Fruit fly (Drosophila melanogaster) whole organism, embryonic: ENCODE results near the gene mRpL12.

Experiments
- Ada2b ChIP-seq: fragments of 200-800 bp; sonication (Bioruptor generic); IDR thresholded peaks from 2 replicates; pipeline ENCODE4 v1.3.6; 2022; ENCODE audit warnings: missing biosample characterization, missing genetic modification characterization
- Aef1 ChIP-seq: fragments of 200-800 bp; sonication (Bioruptor generic); IDR thresholded peaks from 3 replicates; pipeline ENCODE4 v1.3.6; 2022; ENCODE audit warnings: missing biosample characterization, missing genetic modification characterization
- Blimp-1 ChIP-seq: fragments of 200-800 bp; sonication (Bioruptor generic); optimal IDR thresholded peaks from 3 replicates; lab custom pipeline; 2018; ENCODE audit warnings: missing biosample characterization, missing genetic modification characterization, mild to moderate bottlenecking, moderate library complexity, missing genetic modification reagents
- CG10209 ChIP-seq: fragments of 200-800 bp; sonication (Bioruptor generic); optimal IDR thresholded peaks from 3 replicates; lab custom pipeline; 2017; ENCODE audit warnings: missing biosample characterization, mild to moderate bottlenecking, missing genetic modification characterization, missing genetic modification reagents
- CG10267 ChIP-seq: fragments of 200-800 bp; sonication (Bioruptor generic); optimal IDR thresholded peaks from 2 replicates; lab custom pipeline; 2018; ENCODE audit warnings: missing biosample characterization, mild to moderate bottlenecking, missing genetic modification characterization, moderate library complexity
- CG11456 ChIP-seq: fragments of 200-800 bp; sonication (Bioruptor generic); IDR thresholded peaks from 3 replicates; pipeline ENCODE4 v1.3.6; 2022; ENCODE audit warnings: missing biosample characterization, missing genetic modification characterization
- CG12155 ChIP-seq: fragments of 200-800 bp; sonication (Bioruptor generic); optimal IDR thresholded peaks from 3 replicates; lab custom pipeline; 2016; ENCODE audit warnings: missing biosample characterization, missing genetic modification characterization
- CG14014 ChIP-seq: fragments of 200-800 bp; sonication (Bioruptor generic); IDR thresholded peaks from 2 replicates; pipeline ENCODE4 v1.3.6; 2022; ENCODE audit warnings: missing biosample characterization, missing genetic modification characterization
- CG14710 ChIP-seq: fragments of 200-800 bp; sonication (Bioruptor generic); optimal IDR thresholded peaks from 3 replicates; lab custom pipeline; 2019; ENCODE audit warnings: missing biosample characterization, mild to moderate bottlenecking, missing genetic modification characterization, moderate library complexity
- CG15073 ChIP-seq: fragments of 200-800 bp; sonication (Bioruptor generic); optimal IDR thresholded peaks from 2 replicates; lab custom pipeline; 2016; ENCODE audit warnings: missing biosample characterization, missing genetic modification characterization
- CG17328 ChIP-seq: fragments of 200-800 bp; sonication (Bioruptor generic); IDR thresholded peaks from 2 replicates; pipeline ENCODE4 v1.3.6; 2022; ENCODE audit warnings: missing biosample characterization, missing genetic modification characterization
- CG17612 ChIP-seq: fragments of 200-800 bp; sonication (Bioruptor generic); IDR thresholded peaks from 2 replicates; pipeline ENCODE4 v1.3.6; 2022; ENCODE audit warnings: missing biosample characterization, missing genetic modification characterization
- CG2712 ChIP-seq: fragments of 200-800 bp; optimal IDR thresholded peaks from 3 replicates; lab custom pipeline; 2019; ENCODE audit warnings: missing biosample characterization, mild to moderate bottlenecking, missing genetic modification characterization, moderate library complexity
- CG2889 ChIP-seq: fragments of 200-800 bp; sonication (Bioruptor generic); IDR thresholded peaks from 3 replicates; pipeline ENCODE4 v1.3.6; 2022; ENCODE audit warnings: missing biosample characterization, missing genetic modification characterization
- CG30403 ChIP-seq: fragments of 200-800 bp; sonication (Bioruptor generic); optimal IDR thresholded peaks from 3 replicates; lab custom pipeline; 2016; ENCODE audit warnings: missing biosample characterization, missing genetic modification characterization
- CG3065 ChIP-seq: fragments of 200-800 bp; sonication (Bioruptor generic); optimal IDR thresholded peaks from 2 replicates; lab custom pipeline; 2016; ENCODE audit warnings: missing biosample characterization, missing genetic modification characterization
- CG33213 ChIP-seq: fragments of 200-800 bp; sonication (Bioruptor generic); optimal IDR thresholded peaks from 3 replicates; lab custom pipeline; 2016; ENCODE audit warnings: missing biosample characterization, missing genetic modification characterization
- CG3726 ChIP-seq: fragments of 200-800 bp; sonication (Bioruptor generic); IDR thresholded peaks from 3 replicates; pipeline ENCODE4, ENCODE4 v1.3.6; 2022; ENCODE audit warnings: missing biosample characterization, missing genetic modification characterization
- CG4282 ChIP-seq: fragments of 200-800 bp; sonication (Bioruptor generic); optimal IDR thresholded peaks from 2 replicates; lab custom pipeline; 2016; ENCODE audit warnings: missing biosample characterization, missing genetic modification characterization
- CG4328 ChIP-seq: fragments of 200-800 bp; sonication (Bioruptor generic); optimal IDR thresholded peaks from 3 replicates; lab custom pipeline; 2017; ENCODE audit warnings: missing biosample characterization, missing genetic modification reagents, missing genetic modification characterization
- CG7556 ChIP-seq: fragments of 200-800 bp; sonication (Bioruptor generic); optimal IDR thresholded peaks from 2 replicates; lab custom pipeline; 2017; ENCODE audit warnings: missing biosample characterization, mild to moderate bottlenecking, missing genetic modification characterization
- CG7745 ChIP-seq: fragments of 200-800 bp; sonication (Bioruptor generic); optimal IDR thresholded peaks from 2 replicates; lab custom pipeline; 2018; ENCODE audit warnings: missing biosample characterization, mild to moderate bottlenecking, missing genetic modification characterization, moderate library complexity
- CHES-1-like ChIP-seq: fragments of 200-800 bp; sonication (Bioruptor generic); optimal IDR thresholded peaks from 2 replicates; lab custom pipeline; 2016; ENCODE audit warnings: missing biosample characterization, missing genetic modification characterization
- Elba2 ChIP-seq: fragments of 200-800 bp; sonication (Bioruptor generic); optimal IDR thresholded peaks from 3 replicates; lab custom pipeline; 2016; ENCODE audit warnings: missing biosample characterization, missing genetic modification characterization
- Hand ChIP-seq: fragments of 200-800 bp; sonication (Bioruptor generic); optimal IDR thresholded peaks from 2 replicates; lab custom pipeline; 2017; ENCODE audit warnings: mild to moderate bottlenecking, missing biosample characterization, missing genetic modification reagents, missing genetic modification characterization
- Jarid2 ChIP-seq: fragments of 200-800 bp; sonication (Bioruptor generic); optimal IDR thresholded peaks from 3 replicates; lab custom pipeline; 2017; ENCODE audit warnings: mild to moderate bottlenecking, missing biosample characterization, missing genetic modification reagents, missing genetic modification characterization
- Mes4 ChIP-seq: fragments of 200-800 bp; sonication (Bioruptor generic); optimal IDR thresholded peaks from 2 replicates; lab custom pipeline; 2016; ENCODE audit warnings: missing biosample characterization, missing genetic modification characterization
- NfI ChIP-seq: fragments of 200-800 bp; sonication (Bioruptor generic); optimal IDR thresholded peaks from 3 replicates; lab custom pipeline; 2018; ENCODE audit warnings: missing biosample characterization, mild to moderate bottlenecking, missing genetic modification characterization, moderate library complexity
- PHDP ChIP-seq: fragments of 200-800 bp; sonication (Bioruptor generic); optimal IDR thresholded peaks from 3 replicates; lab custom pipeline; 2018; ENCODE audit warnings: missing biosample characterization, mild to moderate bottlenecking, missing genetic modification characterization, moderate library complexity
- Six4 ChIP-seq: fragments of 200-800 bp; sonication (Bioruptor generic); optimal IDR thresholded peaks from 2 replicates; lab custom pipeline; 2016; ENCODE audit warnings: missing biosample characterization, missing genetic modification characterization
- Spps ChIP-seq: fragments of 200-800 bp; sonication (Bioruptor generic); optimal IDR thresholded peaks from 2 replicates; lab custom pipeline; 2018; ENCODE audit warnings: missing biosample characterization, mild to moderate bottlenecking, missing genetic modification characterization
- Vsx1 ChIP-seq: fragments of 200-800 bp; sonication (Bioruptor generic); optimal IDR thresholded peaks from 2 replicates; lab custom pipeline; 2017; ENCODE audit warnings: missing biosample characterization, mild to moderate bottlenecking, missing genetic modification characterization, missing genetic modification reagents
- al ChIP-seq: fragments of 200-800 bp; sonication (Bioruptor generic); IDR thresholded peaks from 2 replicates; pipeline ENCODE4 v1.3.6; 2022; ENCODE audit warnings: missing biosample characterization, missing genetic modification characterization
- az2 ChIP-seq: fragments of 200-800 bp; sonication (Bioruptor generic); optimal IDR thresholded peaks from 3 replicates; lab custom pipeline; 2016; ENCODE audit warnings: missing biosample characterization, missing genetic modification characterization
- bowl ChIP-seq: fragments of 200-800 bp; sonication (Bioruptor generic); IDR thresholded peaks from 2 replicates; pipeline ENCODE4 v1.3.6; 2022; ENCODE audit warnings: missing biosample characterization, missing genetic modification characterization
- dm ChIP-seq: fragments of 200-800 bp; sonication (Bioruptor generic); optimal IDR thresholded peaks from 3 replicates; lab custom pipeline; 2016; ENCODE audit warnings: missing biosample characterization, missing genetic modification characterization
- fd64A ChIP-seq: fragments of 200-800 bp; sonication (Bioruptor generic); optimal IDR thresholded peaks from 3 replicates; lab custom pipeline; 2018; ENCODE audit warnings: missing biosample characterization, mild to moderate bottlenecking, missing genetic modification characterization
- gcm ChIP-seq: fragments of 200-800 bp; sonication (Bioruptor generic); optimal IDR thresholded peaks from 2 replicates; lab custom pipeline; 2019; ENCODE audit warnings: missing biosample characterization, mild to moderate bottlenecking, missing genetic modification characterization, moderate library complexity
- gcm2 ChIP-seq: fragments of 200-800 bp; sonication (Bioruptor generic); optimal IDR thresholded peaks from 2 replicates; lab custom pipeline; 2016; ENCODE audit warnings: missing biosample characterization, missing genetic modification characterization
- hth ChIP-seq: fragments of >200 bp; optimal IDR thresholded peaks from 2 replicates; lab custom pipeline; 2017; ENCODE audit warnings: inconsistent platforms
- kni ChIP-seq: fragments of 200-800 bp; sonication (Bioruptor generic); optimal IDR thresholded peaks from 3 replicates; lab custom pipeline; 2017; ENCODE audit warnings: mild to moderate bottlenecking, missing biosample characterization, missing genetic modification reagents, missing genetic modification characterization
- oc ChIP-seq: fragments of 200-800 bp; sonication (Bioruptor generic); optimal IDR thresholded peaks from 2 replicates; lab custom pipeline; 2018; ENCODE audit warnings: missing biosample characterization, mild to moderate bottlenecking, missing genetic modification characterization, moderate library complexity
- odd ChIP-seq: fragments of 200-800 bp; sonication (Bioruptor generic); optimal IDR thresholded peaks from 2 replicates; lab custom pipeline; 2017; ENCODE audit warnings: missing biosample characterization, mild to moderate bottlenecking, missing genetic modification characterization
- org-1 ChIP-seq: fragments of 200-800 bp; sonication (Bioruptor generic); optimal IDR thresholded peaks from 2 replicates; lab custom pipeline; 2017; ENCODE audit warnings: missing biosample characterization, missing genetic modification characterization
- pnt ChIP-seq: fragments of 200-800 bp; sonication (Bioruptor generic); optimal IDR thresholded peaks from 3 replicates; lab custom pipeline; 2016; ENCODE audit warnings: missing biosample characterization, missing genetic modification characterization
- ranshi ChIP-seq: fragments of 200-800 bp; sonication (Bioruptor generic); IDR thresholded peaks from 2 replicates; pipeline ENCODE4 v1.3.6; 2022; ENCODE audit warnings: missing biosample characterization, missing genetic modification characterization
- sna ChIP-seq: fragments of 200-800 bp; sonication (Bioruptor generic); IDR thresholded peaks from 2 replicates; pipeline ENCODE4 v1.3.6; 2022; ENCODE audit warnings: missing biosample characterization, missing genetic modification characterization; ENCODE audit not compliant: partially characterized antibody
- sqz ChIP-seq: fragments of 200-800 bp; sonication (Bioruptor generic); optimal IDR thresholded peaks from 3 replicates; lab custom pipeline; 2018; ENCODE audit warnings: missing biosample characterization, mild to moderate bottlenecking, missing genetic modification characterization
- tgo ChIP-seq: fragments of 200-800 bp; sonication (Bioruptor generic); IDR thresholded peaks from 3 replicates; pipeline ENCODE4 v1.3.6; 2022; ENCODE audit warnings: missing biosample characterization, missing genetic modification characterization
- vfl ChIP-seq: fragments of 200-800 bp; sonication (Bioruptor generic); optimal IDR thresholded peaks from 2 replicates; lab custom pipeline; 2016; ENCODE audit warnings: missing biosample characterization, missing genetic modification characterization
- zfh1 ChIP-seq: fragments of 200-800 bp; sonication (Bioruptor generic); IDR thresholded peaks from 3 replicates; pipeline ENCODE4 v1.3.6; 2022; ENCODE audit warnings: missing biosample characterization, missing genetic modification characterization

Gene mRpL12

dm6 chr3L:8997686-8998239, 41.2 kb downstream of the mRpL12 start, which contains the start of the genes smg and CG5087 (continued):
- TF ChIP-seq Vsx1 (peak; percentile 64), PHDP (tag; lab: Kevin White, UChicago) (no peak), org-1 (no peak), CG3726 (GFP tag; lab: Robert Waterston, UW) (no peak), CG7745 (tag; lab: Kevin White, UChicago) (peak; percentile 79), fd64A (GFP tag; lab: Kevin White, UChicago) (no peak), Blimp-1 (GFP tag; lab: Kevin White, UChicago) (no peak), CG15073 (GFP tag; lab: Kevin White, UChicago) (no peak), dm (GFP tag; lab: Kevin White, UChicago) (peak; percentile 57), CG17328 (GFP tag; lab: Robert Waterston, UW) (no peak), CG17612 (no peak), CG2889 (no peak), Hand (GFP tag; lab: Kevin White, UChicago) (no peak), sna (peak; percentile 56), Elba2 (GFP tag; lab: Kevin White, UChicago) (peak; percentile 100), Six4 (GFP tag; lab: Kevin White, UChicago) (peak; percentile 2), Aef1 (GFP tag; lab: Robert Waterston, UW) (peak; percentile 45; the same call in 2 of the 3 replicates), Mes4 (GFP tag; lab: Kevin White, UChicago) (peak; percentile 23), CHES-1-like (GFP tag; lab: Kevin White, UChicago) (peak; percentile 86), CG12155 (GFP tag; lab: Kevin White, UChicago) (peak; percentile 44), Jarid2 (GFP tag; lab: Kevin White, UChicago) (peak; percentile 42), ranshi (GFP tag; lab: Robert Waterston, UW) (0 out of 2 replicates have a peak, but pooled peaks have one; percentile 27), CG11456 (GFP tag; lab: Robert Waterston, UW) (peak; percentile 50; the same call in 1 of the 3 replicates), CG7556 (GFP tag; lab: Kevin White, UChicago) (no peak), CG14014 (GFP tag; lab: Robert Waterston, UW) (no peak), tgo (GFP tag; lab: Robert Waterston, UW) (no peak), CG33213 (GFP tag; lab: Kevin White, UChicago) (peak; percentile 93), kni (GFP tag; lab: Kevin White, UChicago) (no peak), CG2712 (tag; lab: Kevin White, UChicago) (peak; percentile 64), gcm (GFP tag; lab: Kevin White, UChicago) (no peak), NfI (GFP tag; lab: Kevin White, UChicago) (peak; percentile 14), al (peak; percentile 27; the same call in 1 of the 2 replicates), vfl (GFP tag; lab: Kevin White, UChicago) (no peak), hth (lab: Kevin White, UChicago) (no peak), CG14710 (tag; lab: Kevin White, UChicago) (peak; percentile 83), CG10267 (tag; lab: Kevin White, UChicago) (peak; percentile 78), CG30403 (GFP tag; lab: Kevin White, UChicago) (peak; percentile 50), CG4282 (GFP tag; lab: Kevin White, UChicago) (peak; percentile 47), bowl (GFP tag; lab: Robert Waterston, UW) (no peak), odd (GFP tag; lab: Kevin White, UChicago) (no peak), gcm2 (GFP tag; lab: Kevin White, UChicago) (no peak), CG4328 (GFP tag; lab: Kevin White, UChicago) (no peak), CG10209 (GFP tag; lab: Kevin White, UChicago) (no peak), az2 (GFP tag; lab: Kevin White, UChicago) (peak; percentile 14), Ada2b (GFP tag; lab: Robert Waterston, UW) (no peak), pnt (GFP tag; lab: Kevin White, UChicago) (no peak), zfh1 (peak; percentile 56; the same call in 2 of the 3 replicates), sqz (no peak), oc (tag; lab: Kevin White, UChicago) (no peak), CG3065 (GFP tag; lab: Kevin White, UChicago) (no peak), Spps (tag; lab: Kevin White, UChicago) (no peak)
